Worm (Caenorhabditis elegans) whole organism, L3 larva: ENCODE results near the gene C16D9.8.

Experiments used
- R02D3.7 ChIP-seq: fragments of 150-350 bp; optimal IDR thresholded peaks from 2 replicates; lab custom pipeline; 2014; ENCODE audit warnings: missing biosample characterization, missing genetic modification characterization
- ama-1 ChIP-seq: fragments of 150-350 bp; optimal IDR thresholded peaks from 2 replicates; lab custom pipeline; 2018
- daf-12 ChIP-seq: fragments of 150-350 bp; optimal IDR thresholded peaks from 2 replicates; lab custom pipeline; 2014; ENCODE audit warnings: missing biosample characterization, missing genetic modification reagents, missing genetic modification characterization
- egl-5 ChIP-seq: fragments of 150-350 bp; optimal IDR thresholded peaks from 2 replicates; lab custom pipeline; 2017; ENCODE audit warnings: missing biosample characterization, missing genetic modification reagents, missing genetic modification characterization, inconsistent platforms
- elt-2 ChIP-seq: sonication (generic microtip); optimal IDR thresholded peaks from 2 replicates; lab custom pipeline; 2016; ENCODE audit warnings: missing genetic modification reagents, mild to moderate bottlenecking, missing genetic modification characterization, missing compliant biosample characterization
- elt-3 ChIP-seq, 3 experiments: fragments of 150-350 bp in 1 of 3; sonication (generic microtip) in 2 of 3; optimal IDR thresholded peaks; 2 replicates in 2 of 3; 4 replicates in 1 of 3; lab custom pipeline; 2014 to 2017; ENCODE audit warnings: missing biosample characterization in 3 of 3, missing genetic modification characterization in 3 of 3
- eor-1 ChIP-seq, 2 experiments: fragments of 150-350 bp; optimal IDR thresholded peaks; 2 replicates each; lab custom pipeline; 2014 to 2018; ENCODE audit warnings: missing biosample characterization in 2 of 2, missing genetic modification characterization in 2 of 2
- hmg-11 ChIP-seq: sonication (generic microtip); optimal IDR thresholded peaks from 2 replicates; lab custom pipeline; 2016; ENCODE audit warnings: missing genetic modification characterization, missing compliant biosample characterization
- lin-15B ChIP-seq: fragments of 150-350 bp; optimal IDR thresholded peaks from 2 replicates; lab custom pipeline; 2014; ENCODE audit warnings: missing biosample characterization, missing genetic modification characterization
- lin-39 ChIP-seq: fragments of 150-350 bp; optimal IDR thresholded peaks from 2 replicates; lab custom pipeline; 2018; ENCODE audit warnings: missing biosample characterization, missing genetic modification reagents, missing genetic modification characterization
- lsy-12 ChIP-seq: sonication (generic microtip); optimal IDR thresholded peaks from 2 replicates; lab custom pipeline; 2016; ENCODE audit warnings: mild to moderate bottlenecking, missing genetic modification characterization, missing compliant biosample characterization
- nfya-1 ChIP-seq: sonication (generic microtip); optimal IDR thresholded peaks from 2 replicates; lab custom pipeline; 2017; ENCODE audit warnings: missing genetic modification characterization, mild to moderate bottlenecking, missing compliant biosample characterization, antibody characterized with exemption, moderate library complexity; ENCODE audit not compliant: insufficient read depth
- nhr-11 ChIP-seq: fragments of 150-350 bp; optimal IDR thresholded peaks from 2 replicates; lab custom pipeline; 2014; ENCODE audit warnings: missing biosample characterization, missing genetic modification characterization
- nhr-12 ChIP-seq: fragments of 150-350 bp; optimal IDR thresholded peaks from 2 replicates; lab custom pipeline; 2014; ENCODE audit warnings: missing biosample characterization, missing genetic modification characterization
- nhr-23 ChIP-seq: fragments of 150-350 bp; optimal IDR thresholded peaks from 2 replicates; lab custom pipeline; 2014; ENCODE audit warnings: missing biosample characterization, missing genetic modification reagents, missing genetic modification characterization
- nhr-237 ChIP-seq: fragments of 150-350 bp; optimal IDR thresholded peaks from 2 replicates; lab custom pipeline; 2014; ENCODE audit warnings: missing biosample characterization, missing genetic modification characterization
- nhr-25 ChIP-seq: sonication (generic microtip); optimal IDR thresholded peaks from 2 replicates; lab custom pipeline; 2017; ENCODE audit warnings: missing biosample characterization, missing genetic modification characterization
- nhr-28 ChIP-seq: fragments of 150-350 bp; optimal IDR thresholded peaks from 2 replicates; lab custom pipeline; 2014; ENCODE audit warnings: missing biosample characterization, missing genetic modification characterization
- nhr-43 ChIP-seq: sonication (generic microtip); optimal IDR thresholded peaks from 2 replicates; lab custom pipeline; 2016; ENCODE audit warnings: mild to moderate bottlenecking, missing genetic modification characterization, missing compliant biosample characterization; ENCODE audit not compliant: poor library complexity, severe bottlenecking
- nhr-67 ChIP-seq: fragments of 150-350 bp; optimal IDR thresholded peaks from 2 replicates; lab custom pipeline; 2014; ENCODE audit warnings: missing biosample characterization, missing genetic modification characterization
- nhr-76 ChIP-seq: fragments of 150-350 bp; sonication (generic microtip); optimal IDR thresholded peaks from 5 replicates; lab custom pipeline; 2014; ENCODE audit warnings: missing biosample characterization, missing genetic modification characterization
- pha-4 ChIP-seq: fragments of 150-350 bp; optimal IDR thresholded peaks from 2 replicates; lab custom pipeline; 2014; ENCODE audit warnings: missing biosample characterization, missing genetic modification reagents, missing genetic modification characterization
- pqm-1 ChIP-seq: fragments of 150-350 bp; optimal IDR thresholded peaks from 2 replicates; lab custom pipeline; 2017; ENCODE audit warnings: missing biosample characterization, missing genetic modification characterization, inconsistent platforms
- skn-1 ChIP-seq: fragments of 150-350 bp; optimal IDR thresholded peaks from 2 replicates; lab custom pipeline; 2014; ENCODE audit warnings: missing biosample characterization, missing genetic modification characterization
- tbx-2 ChIP-seq: sonication (generic microtip); optimal IDR thresholded peaks from 2 replicates; lab custom pipeline; 2016; ENCODE audit warnings: mild to moderate bottlenecking, missing genetic modification characterization, missing compliant biosample characterization
- unc-62 ChIP-seq: fragments of 150-350 bp; sonication (generic microtip); optimal IDR thresholded peaks from 4 replicates; lab custom pipeline; 2014; ENCODE audit warnings: missing biosample characterization, missing genetic modification reagents, missing genetic modification characterization
- ztf-11 ChIP-seq: fragments of 150-350 bp; optimal IDR thresholded peaks from 2 replicates; lab custom pipeline; 2014; ENCODE audit warnings: missing biosample characterization, missing genetic modification characterization
- ztf-4 ChIP-seq: fragments of 150-350 bp; optimal IDR thresholded peaks from 2 replicates; lab custom pipeline; 2014; ENCODE audit warnings: missing biosample characterization, missing genetic modification characterization

Gene C16D9.8

DNA sequence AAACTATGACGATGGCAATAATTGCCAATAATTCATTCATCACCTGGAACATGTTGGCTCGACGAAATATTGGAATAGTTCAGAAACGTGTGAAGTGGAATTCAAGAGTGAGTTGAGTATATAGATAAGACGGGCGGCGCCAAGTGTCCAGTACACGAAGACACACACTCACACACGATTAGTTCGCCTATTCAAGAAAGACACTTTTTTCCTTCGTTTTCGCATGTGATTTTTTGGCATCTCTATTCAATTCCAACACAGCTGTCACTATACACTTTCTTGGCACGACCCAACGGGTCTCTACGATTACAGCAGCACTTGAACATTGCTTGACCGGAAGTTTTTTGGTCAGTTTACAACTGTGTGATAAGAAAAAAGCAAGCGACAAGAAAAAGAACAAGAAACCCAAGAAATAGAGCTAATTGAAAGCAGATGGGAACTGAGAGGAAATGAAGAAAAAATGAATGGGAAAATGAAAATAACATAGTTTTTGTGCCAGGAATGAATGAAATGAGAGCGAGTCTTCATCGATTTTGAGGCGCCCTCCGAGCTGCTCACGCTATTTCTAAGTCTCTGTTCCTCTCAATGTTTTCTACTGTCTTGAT, 45.6 kb downstream of the C16D9.8 start, which contains the start of gene K07C11.8:
Gene K07C11.8, minus strand, starts transcription at position 224 of the 605 bp plus-strand sequence.
- TF ChIP-seq pha-4 (tag; lab: Kevin White, UChicago) (no peak), lin-39 (tag; lab: Kevin White, UChicago) (peak; percentile 16), ama-1 (lab: Kevin White, UChicago) (no peak), lin-15B (tag; lab: Kevin White, UChicago) (no peak), lsy-12 (tag; lab: Kevin White, UChicago) (no peak), R02D3.7 (tag; lab: Kevin White, UChicago) (no peak), nhr-23 (tag; lab: Kevin White, UChicago) (no peak), elt-2 (peak; percentile 46), nhr-25 (no peak), nhr-12 (no peak)

DNA sequence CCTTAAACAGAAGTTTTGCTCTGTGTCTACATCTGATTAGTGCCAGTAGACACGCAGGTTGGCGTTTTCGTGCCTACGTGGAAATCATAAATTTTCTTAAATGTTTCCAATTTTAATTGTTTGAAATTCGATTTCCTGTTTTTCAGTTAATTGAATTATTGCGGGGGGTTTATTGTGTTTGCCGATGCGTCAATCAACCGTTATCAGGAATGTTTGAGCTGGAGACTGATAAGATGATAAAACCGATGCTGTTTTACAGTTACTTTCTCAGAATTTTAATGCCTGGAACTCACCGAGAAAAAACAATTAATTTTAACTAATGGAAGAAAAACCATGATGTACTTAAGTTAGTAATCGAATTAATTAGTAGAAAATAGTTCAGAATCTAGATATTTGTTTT, 46.2 kb downstream of the C16D9.8 start:
- TF ChIP-seq skn-1 (no peak), pqm-1 (peak; percentile 80), elt-2 (peak; percentile 91)

DNA sequence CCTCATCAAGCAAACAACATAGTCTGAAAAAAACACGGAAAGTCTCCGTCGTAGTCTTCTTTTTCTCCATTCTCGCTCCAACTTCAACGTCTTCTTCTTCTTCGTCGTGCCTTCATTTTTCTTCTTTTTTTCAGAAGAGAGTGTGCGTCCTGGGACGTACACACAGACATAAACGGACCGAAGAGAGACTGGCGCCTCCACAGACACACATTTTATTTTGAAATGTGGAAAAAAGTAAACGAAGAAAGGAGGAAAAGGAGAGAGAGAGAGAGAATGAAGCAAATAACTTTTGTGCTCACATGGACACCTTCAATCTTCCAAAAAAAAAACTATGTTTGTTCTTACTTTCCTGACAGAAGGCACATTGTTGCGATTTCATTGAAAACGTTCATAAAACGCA, 48.2 kb downstream of the C16D9.8 start:
- TF ChIP-seq nfya-1 (tag; lab: Kevin White, UChicago) (peak; percentile 25), nhr-28 (no peak), hmg-11 (peak; percentile 70)
- TF ChIP-seq, all 47 proteins: peak for 2

DNA sequence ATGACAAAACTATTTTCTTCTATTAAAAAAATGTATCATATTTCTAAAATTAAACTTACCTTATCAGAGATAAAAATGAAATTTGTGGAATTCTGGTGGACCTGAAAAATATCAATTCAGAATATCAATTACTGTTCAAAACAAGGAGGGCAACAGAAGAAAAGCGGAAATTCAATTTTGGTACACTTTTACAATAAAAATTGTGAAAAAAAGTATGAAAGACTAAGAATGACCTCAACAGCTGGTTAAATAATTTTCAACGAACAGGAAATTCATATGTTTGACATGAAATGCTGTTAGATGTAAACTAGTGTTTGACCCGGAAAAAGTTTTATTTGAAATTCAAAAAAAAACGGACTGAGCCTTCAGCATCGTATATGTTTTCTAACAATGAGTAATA, 49.5 kb downstream of the C16D9.8 start, which contains the start of gene K07C11.7:
Gene K07C11.7, minus strand, starts transcription at position 101 of the 400 bp plus-strand sequence.
- no peak for TF ChIP-seq unc-62
- no peak for TF ChIP-seq ztf-11 (tag; lab: Kevin White, UChicago)
- TF ChIP-seq nhr-11 (tag; lab: Kevin White, UChicago): no peak
- no peak for TF ChIP-seq nhr-12
- no peak for TF ChIP-seq nhr-23 (tag; lab: Kevin White, UChicago)
- TF ChIP-seq nhr-76 (tag; lab: Kevin White, UChicago): no peak
- TF ChIP-seq pha-4 (tag; lab: Kevin White, UChicago): no peak
- TF ChIP-seq elt-3 (tag; optimal IDR thresholded peaks at IDR 0.05; lab: Kevin White, UChicago): no peak
- no peak for TF ChIP-seq nhr-67 (tag; lab: Kevin White, UChicago)
- TF ChIP-seq nhr-237 (tag; lab: Kevin White, UChicago): no peak
- no peak for TF ChIP-seq tbx-2 (tag; lab: Kevin White, UChicago)
- no peak for TF ChIP-seq ztf-4 (tag; lab: Kevin White, UChicago)
- TF ChIP-seq nhr-25: no peak
- no peak for TF ChIP-seq eor-1 (tag; optimal IDR thresholded peaks at IDR 0.05; lab: Kevin White, UChicago)
- no peak for TF ChIP-seq pqm-1

DNA sequence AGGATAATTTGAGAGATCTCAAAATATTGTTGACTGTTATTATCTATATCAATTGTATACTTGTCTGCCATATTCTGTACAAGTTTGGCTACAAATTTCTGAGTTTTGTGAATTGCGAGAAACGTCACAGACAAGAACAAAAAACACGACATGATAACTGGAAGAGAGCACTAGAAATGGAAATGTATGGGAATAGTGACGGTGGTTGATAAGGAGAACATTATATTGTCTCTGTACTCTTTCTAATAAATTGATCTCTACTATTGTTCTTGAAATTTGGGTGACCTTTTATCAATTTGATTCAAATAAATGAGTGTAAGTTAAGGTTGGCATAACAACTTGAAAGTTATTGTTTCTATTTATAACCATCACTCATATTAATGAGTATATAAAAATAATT, 50.5 kb downstream of the C16D9.8 start:
- TF ChIP-seq pqm-1: peak; percentile 83
- no peak for TF ChIP-seq nhr-28
- peak; percentile 87 for TF ChIP-seq elt-2

DNA sequence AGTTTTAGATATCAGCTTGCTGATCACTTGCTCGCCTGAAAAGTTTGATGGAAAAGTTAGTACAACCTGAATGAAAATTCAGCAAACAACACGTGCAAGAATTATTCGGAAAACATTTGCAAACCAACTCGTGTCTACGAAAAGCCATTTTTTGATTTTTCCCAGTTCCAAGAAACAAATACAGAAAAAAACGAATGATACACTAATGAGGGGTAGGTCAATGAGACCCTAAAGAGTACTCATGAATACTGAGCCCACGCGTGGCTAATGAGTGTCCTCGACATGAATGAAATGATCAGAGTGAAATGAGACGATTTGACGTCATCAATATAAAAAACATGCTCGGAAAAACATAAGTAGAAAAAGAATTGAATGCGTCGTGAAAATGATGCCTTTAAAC, 51.4 kb downstream of the C16D9.8 start:
- TF ChIP-seq nhr-43 (no peak), tbx-2 (tag; lab: Kevin White, UChicago) (no peak), egl-5 (tag; lab: Kevin White, UChicago) (no peak), ama-1 (lab: Kevin White, UChicago) (no peak), pha-4 (tag; lab: Kevin White, UChicago) (no peak), daf-12 (no peak), lin-15B (tag; lab: Kevin White, UChicago) (no peak)
